Fruit fly (Drosophila melanogaster): ENCODE measurements around the gene CG10140.

The CG10140 gene

dm6 chr3L:13474607-13475006 lies 34.3 kb upstream of the CG10140 start, which contains the start of gene CG10089:
Gene CG10089, minus strand, starts transcription at chr3L:13474787.
- no peak for TF ChIP-seq CTCF (optimal IDR thresholded peaks at IDR 0.05)
- no peak for TF ChIP-seq CG8478 (optimal IDR thresholded peaks at IDR 0.05)

DNA sequence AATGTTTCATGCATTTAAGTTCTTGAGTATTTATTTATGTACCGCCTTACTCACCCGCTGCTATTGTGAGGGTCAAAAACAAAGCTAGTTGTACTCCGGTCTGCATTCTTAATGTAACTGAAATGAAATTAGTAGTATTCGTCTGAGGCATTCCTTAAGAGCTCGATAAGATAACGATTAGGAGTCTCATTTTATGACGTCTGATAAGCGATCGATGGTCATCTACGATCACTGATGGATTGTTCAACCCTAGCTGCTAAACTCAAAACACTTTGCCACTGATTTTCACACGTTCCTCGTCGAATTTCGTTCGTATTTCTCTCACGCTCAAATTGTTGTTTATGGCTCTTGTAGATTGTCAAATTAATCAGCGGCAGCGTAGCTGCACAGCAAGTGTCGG lies 16.9 kb upstream of the CG10140 start, which contains the start of gene CG10116:
CG10116 (minus strand) TSS at position 106 of the 400 bp plus-strand sequence.
- no peak for TF ChIP-seq CG8478 (optimal IDR thresholded peaks at IDR 0.05)
- TF ChIP-seq CTCF (optimal IDR thresholded peaks at IDR 0.05): no peak

- TF ChIP-seq CG8478 (optimal IDR thresholded peaks at IDR 0.05): no peak
These were observed 14.5 kb upstream of the CG10140 start for dm6 chr3L:13454755-13455154.

- TF ChIP-seq CTCF (optimal IDR thresholded peaks at IDR 0.05): no peak
- no peak for TF ChIP-seq CG8478 (optimal IDR thresholded peaks at IDR 0.05)
These were observed 12.0 kb upstream of the CG10140 start for dm6 chr3L:13452281-13452680.

- TF ChIP-seq CTCF (optimal IDR thresholded peaks at IDR 0.05) (no peak), CG8478 (optimal IDR thresholded peaks at IDR 0.05) (no peak)
These were observed 11.3 kb upstream of the CG10140 start for dm6 chr3L:13451562-13451961.

DNA sequence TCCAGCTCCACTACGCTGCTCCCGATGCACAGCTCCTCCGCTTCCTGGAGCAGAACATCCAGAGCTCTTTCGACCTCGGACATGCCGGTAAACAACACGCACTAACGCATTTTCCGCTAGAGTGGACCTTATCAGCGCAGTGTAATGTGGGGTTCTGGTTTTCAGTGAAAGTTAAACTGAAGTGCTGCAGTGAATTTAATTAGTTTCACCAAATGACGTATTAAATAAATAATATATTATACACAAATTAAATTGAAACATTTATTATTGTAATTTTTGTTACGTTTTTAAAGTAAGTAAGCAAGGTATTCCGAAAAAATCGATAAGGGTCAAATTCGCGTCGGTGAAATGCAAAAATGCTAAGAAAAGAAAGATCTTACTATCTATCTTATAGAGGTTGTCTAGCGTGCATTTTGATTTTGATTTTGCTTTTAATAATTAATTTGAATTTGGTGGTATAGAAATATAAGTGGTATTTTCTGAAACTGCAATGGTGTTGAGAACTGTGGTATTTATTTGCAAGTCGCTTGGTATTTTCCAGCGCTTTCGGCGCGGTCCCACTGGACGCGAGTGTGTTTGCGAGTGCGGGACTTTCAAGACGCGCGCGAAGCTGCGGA lies 10.0 kb upstream of the CG10140 start, which contains the start of the genes JMJD7 and CG10738:
JMJD7 (minus strand) TSS at position 107 of the 617 bp plus-strand sequence.
CG10738 (plus strand) TSS at position 594 of the 617 bp plus-strand sequence.
- no peak for TF ChIP-seq CTCF (optimal IDR thresholded peaks at IDR 0.05)
- no peak for TF ChIP-seq CG8478 (optimal IDR thresholded peaks at IDR 0.05)

DNA sequence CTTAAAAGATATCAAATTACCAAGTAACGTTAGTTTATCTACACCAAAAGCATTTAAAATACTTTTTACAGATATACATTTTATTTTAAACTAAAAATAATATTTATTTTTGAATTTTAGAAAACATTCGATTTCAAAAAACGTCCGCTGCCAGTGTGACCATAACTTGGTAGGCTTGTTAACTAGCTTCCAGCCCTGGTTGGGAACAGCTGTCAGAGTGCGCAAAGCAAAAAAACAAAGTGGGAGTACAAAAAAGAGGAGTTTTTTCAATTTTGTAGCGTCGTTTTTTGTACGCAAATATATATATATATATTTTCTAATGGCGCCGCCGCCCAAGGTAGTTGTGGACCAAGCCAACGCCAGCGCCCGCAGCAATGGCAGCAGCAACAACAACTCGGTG lies 2.1 kb upstream of the CG10140 start, which contains the start of gene cmb:
cmb (plus strand) TSS at position 195 of the 400 bp plus-strand sequence.
- no peak for TF ChIP-seq CTCF (optimal IDR thresholded peaks at IDR 0.05)
- TF ChIP-seq CG8478 (optimal IDR thresholded peaks at IDR 0.05): no peak

DNA sequence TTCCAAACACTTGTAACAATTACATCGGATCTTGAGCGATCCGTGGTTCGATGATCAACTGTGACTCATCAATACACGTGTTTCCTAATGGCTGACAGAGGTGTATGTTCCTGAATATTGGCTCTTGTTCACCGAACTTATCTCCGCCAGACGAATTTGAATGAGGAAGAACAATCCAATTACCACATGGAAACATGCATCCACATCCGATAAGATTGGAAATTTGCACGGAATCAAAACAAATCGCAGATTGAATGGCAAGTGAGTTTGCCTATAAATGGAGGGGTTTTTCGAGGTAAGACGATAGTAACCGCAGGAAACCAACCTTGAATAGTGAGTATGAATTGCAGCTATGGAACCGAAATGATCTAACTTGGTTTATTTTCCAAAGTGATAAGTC lies 2.6 kb downstream of the CG10140 start, which contains the start of gene CG10725:
CG10725 (plus strand) TSS at position 301 of the 400 bp plus-strand sequence.
- TF ChIP-seq CG8478 (optimal IDR thresholded peaks at IDR 0.05) (no peak), CTCF (optimal IDR thresholded peaks at IDR 0.05) (no peak)

- no peak for TF ChIP-seq CG8478 (optimal IDR thresholded peaks at IDR 0.05)
- TF ChIP-seq CTCF (optimal IDR thresholded peaks at IDR 0.05): no peak
These were observed 3.2 kb downstream of the CG10140 start, which contains the start of gene CG10154 for dm6 chr3L:13437036-13437435. Gene CG10154, minus strand, starts transcription at chr3L:13437136.

DNA sequence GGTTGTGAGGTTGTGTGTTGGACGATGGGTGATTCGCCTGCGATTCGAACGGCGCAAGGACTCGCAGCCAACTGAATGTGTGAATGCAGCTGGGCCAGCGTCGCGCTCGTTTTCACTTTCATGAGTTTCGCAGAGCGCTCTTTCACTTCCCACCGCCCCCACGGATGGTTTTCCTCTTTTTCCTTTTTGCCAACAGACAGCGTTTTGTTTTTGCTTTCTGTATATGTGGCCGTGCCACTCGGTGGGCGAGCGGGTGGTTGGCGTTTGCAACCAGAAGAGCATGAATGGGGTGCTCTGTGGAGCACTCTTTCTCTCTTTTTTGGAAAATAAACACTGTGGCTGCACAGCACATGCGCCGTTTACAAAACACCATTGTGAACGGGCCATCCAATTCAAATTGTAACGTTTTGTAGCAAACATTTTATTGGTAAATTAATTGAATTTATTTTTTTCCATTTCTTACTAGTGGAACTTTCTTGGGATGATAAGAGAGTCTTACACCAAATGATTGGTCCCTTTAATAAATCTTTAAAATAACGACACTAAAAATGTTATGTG lies 5.0 kb downstream of the CG10140 start, which contains the start of gene CG10713:
CG10713 (minus strand) TSS at position 60 of the 558 bp plus-strand sequence.
- TF ChIP-seq CTCF (optimal IDR thresholded peaks at IDR 0.05) (no peak), CG8478 (optimal IDR thresholded peaks at IDR 0.05) (no peak)

dm6 chr3L:13433522-13433921 lies 6.7 kb downstream of the CG10140 start:
- no peak for TF ChIP-seq CTCF (optimal IDR thresholded peaks at IDR 0.05)
- TF ChIP-seq CG8478 (optimal IDR thresholded peaks at IDR 0.05): no peak

DNA sequence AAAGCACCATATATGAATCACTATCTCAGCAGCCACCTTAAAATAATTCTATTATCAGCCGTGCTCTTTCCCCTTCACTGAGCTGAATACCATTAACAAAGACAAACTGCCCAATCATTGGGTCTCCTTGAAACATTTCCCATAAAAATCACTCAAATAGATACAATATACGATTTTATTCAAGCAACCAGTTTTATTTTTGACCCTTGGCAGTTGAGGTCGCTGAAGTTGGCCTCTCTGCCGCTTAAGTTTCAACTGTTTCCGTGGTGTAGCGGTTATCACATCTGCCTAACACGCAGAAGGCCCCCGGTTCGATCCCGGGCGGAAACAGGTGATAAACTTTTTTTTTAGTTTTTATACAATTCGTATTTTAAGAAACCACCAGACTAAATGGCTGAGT lies 7.5 kb downstream of the CG10140 start:
- TF ChIP-seq CTCF (optimal IDR thresholded peaks at IDR 0.05) (no peak), CG8478 (optimal IDR thresholded peaks at IDR 0.05) (no peak)

DNA sequence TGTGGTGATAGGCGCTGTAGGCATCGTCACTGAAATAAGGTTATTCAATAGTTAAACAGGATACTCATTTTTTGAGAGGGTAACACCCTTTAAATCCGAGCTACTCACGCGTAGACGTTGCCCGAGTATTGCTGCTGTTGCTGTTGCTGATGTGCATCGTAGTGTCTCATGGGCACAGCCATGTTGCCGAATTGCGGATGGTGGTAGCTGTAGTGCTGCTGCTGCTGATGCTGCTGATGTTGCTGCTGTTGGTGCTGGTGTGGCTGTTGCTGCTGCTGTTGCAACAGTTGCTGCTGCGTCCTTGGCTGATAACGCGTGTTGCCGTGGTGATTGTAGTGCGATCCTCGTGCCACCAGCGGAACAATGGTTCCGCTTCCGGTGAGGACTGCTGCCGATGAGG lies 10.1 kb downstream of the CG10140 start:
- no peak for TF ChIP-seq CG8478 (optimal IDR thresholded peaks at IDR 0.05)
- TF ChIP-seq CTCF (optimal IDR thresholded peaks at IDR 0.05): no peak

dm6 chr3L:13426573-13426972 lies 13.7 kb downstream of the CG10140 start, which contains the start of gene CG14105:
Gene CG14105, minus strand, starts transcription at chr3L:13426673.
- TF ChIP-seq CTCF (optimal IDR thresholded peaks at IDR 0.05): no peak
- no peak for TF ChIP-seq CG8478 (optimal IDR thresholded peaks at IDR 0.05)

dm6 chr3L:13425571-13425970 lies 14.7 kb downstream of the CG10140 start, which contains the start of gene CG14106:
Gene CG14106, minus strand, starts transcription at chr3L:13425671.
- TF ChIP-seq CTCF (optimal IDR thresholded peaks at IDR 0.05) (no peak), CG8478 (optimal IDR thresholded peaks at IDR 0.05) (no peak)

DNA sequence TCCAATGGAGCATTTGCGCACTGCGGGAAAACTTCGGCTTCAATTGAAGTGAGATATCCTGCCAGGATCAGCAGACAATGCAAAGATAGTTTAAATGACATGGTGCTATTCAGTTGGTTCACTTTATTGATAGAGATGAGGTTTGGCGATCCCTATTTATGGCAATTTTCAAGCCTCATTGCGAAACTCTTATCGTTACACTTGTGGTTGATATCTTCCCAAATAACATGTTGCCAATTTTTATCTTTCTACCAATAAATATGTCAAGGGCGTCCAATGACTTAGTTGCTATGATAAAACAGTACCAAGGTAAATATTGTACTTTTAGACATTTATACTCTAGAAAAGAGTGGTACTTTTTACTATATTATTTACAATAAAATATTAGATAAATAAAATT lies 16.2 kb downstream of the CG10140 start, which contains the start of gene CG33263:
CG33263 (minus strand) TSS at position 101 of the 400 bp plus-strand sequence.
- TF ChIP-seq CG8478 (optimal IDR thresholded peaks at IDR 0.05) (no peak), CTCF (optimal IDR thresholded peaks at IDR 0.05) (no peak)
